Worm (Caenorhabditis elegans) whole organism, L4/young adult: Measurements from ENCODE around the gene ztf-9.

ENCODE experiments used
- W03F9.2 ChIP-seq: fragments of 150-350 bp; optimal IDR thresholded peaks from 2 replicates; lab custom pipeline; 2014; ENCODE audit warnings: missing biosample characterization, missing genetic modification characterization
- dao-5 ChIP-seq: sonication (generic microtip); optimal IDR thresholded peaks from 2 replicates; lab custom pipeline; 2016; ENCODE audit warnings: missing genotype, missing genetic modification characterization, moderate library complexity, missing compliant biosample characterization
- him-1 ChIP-seq: sonication (generic microtip); optimal IDR thresholded peaks from 2 replicates; lab custom pipeline; 2016; ENCODE audit warnings: missing genotype, missing genetic modification reagents, missing genetic modification characterization, missing compliant biosample characterization

ztf-9 gene

ce11 chrV:9692109-9692581, at the start of gene ztf-9:
ztf-9 (minus strand) TSS chrV:9692159.
- no peak for TF ChIP-seq dao-5 (tag; lab: Kevin White, UChicago)
- peak; percentile 4 for TF ChIP-seq him-1
- TF ChIP-seq W03F9.2: no peak

ce11 chrV:9740858-9741257, 48.9 kb upstream of the ztf-9 start, which contains the start of gene sta-2:
sta-2 (plus strand) TSS chrV:9741206.
- TF ChIP-seq W03F9.2 (no peak), him-1 (no peak), dao-5 (tag; lab: Kevin White, UChicago) (no peak)

- TF ChIP-seq dao-5 (tag; lab: Kevin White, UChicago) (no peak), him-1 (no peak), W03F9.2 (no peak)
These were observed 47.4 kb upstream of the ztf-9 start, which contains the start of gene marc-1 for ce11 chrV:9739402-9739801. marc-1 (plus strand) TSS chrV:9739702.

- no peak for TF ChIP-seq dao-5 (tag; lab: Kevin White, UChicago)
- no peak for TF ChIP-seq W03F9.2
- no peak for TF ChIP-seq him-1
These were observed 46.2 kb upstream of the ztf-9 start for ce11 chrV:9738077-9738705.

- TF ChIP-seq dao-5 (tag; lab: Kevin White, UChicago): no peak
- no peak for TF ChIP-seq him-1
- TF ChIP-seq W03F9.2: no peak
These were observed 45.3 kb upstream of the ztf-9 start, which contains the start of gene aqp-4 for ce11 chrV:9737287-9737686. aqp-4 (plus strand) TSS chrV:9737556.

- no peak for TF ChIP-seq him-1
- no peak for TF ChIP-seq W03F9.2
- no peak for TF ChIP-seq dao-5 (tag; lab: Kevin White, UChicago)
These were observed 42.0 kb upstream of the ztf-9 start, which contains the start of gene cal-7 for ce11 chrV:9733920-9734454. cal-7 (plus strand) TSS chrV:9734103.

- TF ChIP-seq him-1 (no peak), dao-5 (tag; lab: Kevin White, UChicago) (no peak), W03F9.2 (no peak)
These were observed 39.9 kb upstream of the ztf-9 start for ce11 chrV:9731852-9732251.

- TF ChIP-seq dao-5 (tag; lab: Kevin White, UChicago): peak; percentile 39
- peak; percentile 96 for TF ChIP-seq him-1
- TF ChIP-seq W03F9.2: peak; percentile 38
These were observed 39.1 kb upstream of the ztf-9 start for ce11 chrV:9730743-9731706.

- TF ChIP-seq dao-5 (tag; lab: Kevin White, UChicago) (no peak), him-1 (no peak), W03F9.2 (peak; percentile 28)
These were observed 37.7 kb upstream of the ztf-9 start, which contains the start of the genes aagr-3 and drap-1 for ce11 chrV:9729462-9730162. aagr-3 (minus strand) TSS chrV:9729512. drap-1 (plus strand) TSS chrV:9730106.

- TF ChIP-seq him-1: no peak
- no peak for TF ChIP-seq dao-5 (tag; lab: Kevin White, UChicago)
- TF ChIP-seq W03F9.2: no peak
These were observed 33.8 kb upstream of the ztf-9 start for ce11 chrV:9725719-9726118.

ce11 chrV:9724021-9724671, 32.2 kb upstream of the ztf-9 start, which contains the start of gene slcr-46.3:
slcr-46.3 (minus strand) TSS chrV:9724106.
- no peak for TF ChIP-seq dao-5 (tag; lab: Kevin White, UChicago)
- TF ChIP-seq him-1: no peak
- TF ChIP-seq W03F9.2: no peak

- TF ChIP-seq W03F9.2 (no peak), him-1 (no peak), dao-5 (tag; lab: Kevin White, UChicago) (no peak)
These were observed 24.4 kb upstream of the ztf-9 start, which contains the start of gene str-188 for ce11 chrV:9716397-9716796. str-188 (plus strand) TSS chrV:9716697.

ce11 chrV:9714909-9715308, 22.9 kb upstream of the ztf-9 start, which contains the start of gene F40F9.3:
F40F9.3 (plus strand) TSS chrV:9715209.
- no peak for TF ChIP-seq dao-5 (tag; lab: Kevin White, UChicago)
- no peak for TF ChIP-seq him-1
- no peak for TF ChIP-seq W03F9.2
